Fruit fly (Drosophila melanogaster) whole organism, embryonic: ENCODE results near the gene AstA-R2.

ENCODE experiments used
- B-H1 ChIP-seq: fragments of 200-800 bp; sonication (Bioruptor generic); IDR thresholded peaks from 3 replicates; pipeline ENCODE4 v1.3.6; 2022; ENCODE audit warnings: missing biosample characterization, missing genetic modification characterization
- CG10209 ChIP-seq: fragments of 200-800 bp; sonication (Bioruptor generic); optimal IDR thresholded peaks from 3 replicates; lab custom pipeline; 2017; ENCODE audit warnings: missing biosample characterization, mild to moderate bottlenecking, missing genetic modification characterization, missing genetic modification reagents
- CG10431 ChIP-seq: fragments of 200-800 bp; sonication (Bioruptor generic); optimal IDR thresholded peaks from 3 replicates; lab custom pipeline; 2018; ENCODE audit warnings: missing biosample characterization, mild to moderate bottlenecking, missing genetic modification characterization
- CG10543 ChIP-seq: fragments of 200-800 bp; sonication (Bioruptor generic); optimal IDR thresholded peaks from 3 replicates; lab custom pipeline; 2017; ENCODE audit warnings: missing biosample characterization, mild to moderate bottlenecking, missing genetic modification characterization, moderate library complexity
- CG10565 ChIP-seq: fragments of 200-800 bp; sonication (Bioruptor generic); optimal IDR thresholded peaks from 3 replicates; lab custom pipeline; 2016; ENCODE audit warnings: missing biosample characterization, mild to moderate bottlenecking, missing genetic modification characterization
- CG11247 ChIP-seq: fragments of 200-800 bp; sonication (Bioruptor generic); IDR thresholded peaks from 2 replicates; pipeline ENCODE4 v1.3.6; 2022; ENCODE audit warnings: missing biosample characterization, missing genetic modification characterization
- CG11398 ChIP-seq: fragments of 200-800 bp; sonication (Bioruptor generic); optimal IDR thresholded peaks from 2 replicates; lab custom pipeline; 2016; ENCODE audit warnings: missing biosample characterization, missing genetic modification characterization
- CG14710 ChIP-seq: fragments of 200-800 bp; sonication (Bioruptor generic); optimal IDR thresholded peaks from 3 replicates; lab custom pipeline; 2019; ENCODE audit warnings: missing biosample characterization, mild to moderate bottlenecking, missing genetic modification characterization, moderate library complexity
- CG15269 ChIP-seq: fragments of 200-800 bp; sonication (Bioruptor generic); optimal IDR thresholded peaks from 2 replicates; lab custom pipeline; 2018; ENCODE audit warnings: missing biosample characterization, mild to moderate bottlenecking, missing genetic modification characterization, moderate library complexity
- CG1603 ChIP-seq: fragments of 200-800 bp; sonication (Bioruptor generic); optimal IDR thresholded peaks from 2 replicates; lab custom pipeline; 2019; ENCODE audit warnings: missing biosample characterization, mild to moderate bottlenecking, missing genetic modification characterization, moderate library complexity
- CG2202 ChIP-seq: fragments of 200-800 bp; sonication (Bioruptor generic); optimal IDR thresholded peaks from 2 replicates; lab custom pipeline; 2018; ENCODE audit warnings: missing biosample characterization, mild to moderate bottlenecking, missing genetic modification characterization
- CG42726 ChIP-seq: fragments of 200-800 bp; sonication (Bioruptor generic); IDR thresholded peaks from 2 replicates; pipeline ENCODE4 v1.3.6; 2022; ENCODE audit warnings: missing biosample characterization, missing genetic modification characterization; ENCODE audit not compliant: partially characterized antibody
- CG6689 ChIP-seq: fragments of 200-800 bp; sonication (Bioruptor generic); IDR thresholded peaks from 2 replicates; pipeline ENCODE4 v1.3.6; 2022; ENCODE audit warnings: missing biosample characterization, missing genetic modification characterization
- CG8089 ChIP-seq: fragments of 200-800 bp; sonication (Bioruptor generic); optimal IDR thresholded peaks from 3 replicates; lab custom pipeline; 2016; ENCODE audit warnings: missing biosample characterization, missing genetic modification characterization
- CG8765 ChIP-seq: fragments of 200-800 bp; sonication (Bioruptor generic); IDR thresholded peaks from 2 replicates; pipeline ENCODE4 v1.3.6; 2022; ENCODE audit warnings: missing biosample characterization, missing genetic modification characterization
- CG8924 ChIP-seq: fragments of 200-800 bp; optimal IDR thresholded peaks from 3 replicates; lab custom pipeline; 2019; ENCODE audit warnings: missing biosample characterization, mild to moderate bottlenecking, missing genetic modification characterization, moderate library complexity
- Chrac-16 ChIP-seq: fragments of 200-800 bp; sonication (Bioruptor generic); optimal IDR thresholded peaks from 3 replicates; lab custom pipeline; 2016; ENCODE audit warnings: missing biosample characterization, missing genetic modification characterization
- Dbx ChIP-seq: fragments of 200-800 bp; sonication (Bioruptor generic); IDR thresholded peaks from 3 replicates; pipeline ENCODE4 v1.3.6; 2022; ENCODE audit warnings: missing biosample characterization, missing genetic modification characterization
- Dfd ChIP-seq, 2 experiments: fragments of >200 bp; optimal IDR thresholded peaks; 2 replicates each; lab custom pipeline; 2017; ENCODE audit warnings: missing biosample characterization in 2 of 2, missing genetic modification characterization in 2 of 2
- Dll ChIP-seq: fragments of 200-800 bp; sonication (Bioruptor generic); IDR thresholded peaks from 4 replicates; pipeline ENCODE4 v1.3.6; 2022; ENCODE audit warnings: missing biosample characterization, missing genetic modification characterization; ENCODE audit not compliant: partially characterized antibody
- H15 ChIP-seq: fragments of 200-800 bp; sonication (Bioruptor generic); IDR thresholded peaks from 3 replicates; pipeline ENCODE4 v1.3.6; 2022; ENCODE audit warnings: missing biosample characterization, missing genetic modification characterization
- HLH4C ChIP-seq: fragments of 200-800 bp; sonication (Bioruptor generic); IDR thresholded peaks from 3 replicates; pipeline ENCODE4 v1.3.6; 2022; ENCODE audit warnings: missing biosample characterization, missing genetic modification characterization; ENCODE audit not compliant: partially characterized antibody
- Hr78 ChIP-seq, 2 experiments: fragments of 200-800 bp in 1 of 2; fragments of >200 bp in 1 of 2; sonication (Bioruptor generic) in 1 of 2; optimal IDR thresholded peaks; 2 replicates each; lab custom pipeline; 2017 to 2019; ENCODE audit warnings: missing biosample characterization in 2 of 2, missing genetic modification characterization in 2 of 2, mild to moderate bottlenecking in 1 of 2, moderate library complexity in 1 of 2
- NFAT ChIP-seq: fragments of 200-800 bp; sonication (Bioruptor generic); IDR thresholded peaks from 2 replicates; pipeline ENCODE4 v1.3.6; 2022; ENCODE audit warnings: missing biosample characterization, missing genetic modification characterization
- Neu2 ChIP-seq: fragments of 200-800 bp; sonication (Bioruptor generic); optimal IDR thresholded peaks from 3 replicates; lab custom pipeline; 2016; ENCODE audit warnings: missing biosample characterization, missing genetic modification characterization, borderline replicate concordance
- Nf-YA ChIP-seq: fragments of 200-800 bp; sonication (Bioruptor generic); IDR thresholded peaks from 2 replicates; pipeline ENCODE4 v1.3.6; 2022; ENCODE audit warnings: missing biosample characterization, missing genetic modification characterization
- Rx ChIP-seq: fragments of 200-800 bp; sonication (Bioruptor generic); IDR thresholded peaks from 2 replicates; pipeline ENCODE4 v1.3.6; 2022; ENCODE audit warnings: missing biosample characterization, missing genetic modification characterization
- Sin3A ChIP-seq: fragments of >200 bp; optimal IDR thresholded peaks from 2 replicates; lab custom pipeline; 2018
- Sry-β ChIP-seq: fragments of 200-800 bp; sonication (Bioruptor generic); optimal IDR thresholded peaks from 2 replicates; lab custom pipeline; 2018; ENCODE audit warnings: missing biosample characterization, mild to moderate bottlenecking, missing genetic modification characterization, moderate library complexity
- Tbp ChIP-seq: fragments of >200 bp; optimal IDR thresholded peaks from 2 replicates; lab custom pipeline; 2018; ENCODE audit warnings: missing biosample characterization, missing genetic modification characterization
- Vsx1 ChIP-seq: fragments of 200-800 bp; sonication (Bioruptor generic); optimal IDR thresholded peaks from 2 replicates; lab custom pipeline; 2017; ENCODE audit warnings: missing biosample characterization, mild to moderate bottlenecking, missing genetic modification characterization, missing genetic modification reagents
- ci ChIP-seq: fragments of 200-800 bp; sonication (Bioruptor generic); IDR thresholded peaks from 3 replicates; pipeline ENCODE4 v1.3.6; 2022; ENCODE audit warnings: missing biosample characterization, missing genetic modification characterization
- corto ChIP-seq: fragments of 200-800 bp; sonication (Bioruptor generic); optimal IDR thresholded peaks from 2 replicates; lab custom pipeline; 2016; ENCODE audit warnings: missing biosample characterization, mild to moderate bottlenecking, missing genetic modification characterization, moderate library complexity
- crol ChIP-seq: fragments of 200-800 bp; sonication (Bioruptor generic); IDR thresholded peaks from 2 replicates; pipeline ENCODE4 v1.3.6; 2022; ENCODE audit warnings: missing biosample characterization, missing genetic modification characterization
- dpn ChIP-seq, 2 experiments: fragments of 200-800 bp; sonication (Bioruptor generic); optimal IDR thresholded peaks; 3 replicates each; lab custom pipeline; 2016; ENCODE audit warnings: missing biosample characterization in 2 of 2, missing genetic modification characterization in 2 of 2
- exex ChIP-seq: fragments of 200-800 bp; sonication (Bioruptor generic); optimal IDR thresholded peaks from 4 replicates; lab custom pipeline; 2018; ENCODE audit warnings: missing biosample characterization, mild to moderate bottlenecking, missing genetic modification characterization, moderate library complexity
- fd96Cb ChIP-seq: fragments of 200-800 bp; sonication (Bioruptor generic); optimal IDR thresholded peaks from 2 replicates; lab custom pipeline; 2018; ENCODE audit warnings: missing biosample characterization, mild to moderate bottlenecking, missing genetic modification characterization, moderate library complexity
- ind ChIP-seq: fragments of 200-800 bp; sonication (Bioruptor generic); optimal IDR thresholded peaks from 3 replicates; lab custom pipeline; 2016; ENCODE audit warnings: missing biosample characterization, missing genetic modification characterization
- lab ChIP-seq: fragments of 200-800 bp; sonication (Bioruptor generic); optimal IDR thresholded peaks from 3 replicates; lab custom pipeline; 2017; ENCODE audit warnings: missing biosample characterization, missing genetic modification characterization, mild to moderate bottlenecking, moderate library complexity, missing genetic modification reagents
- lmd ChIP-seq: fragments of 200-800 bp; sonication (Bioruptor generic); IDR thresholded peaks from 2 replicates; pipeline ENCODE4 v1.3.6; 2022; ENCODE audit warnings: missing biosample characterization, missing genetic modification characterization
- nerfin-1 ChIP-seq: fragments of 200-800 bp; sonication (Bioruptor generic); optimal IDR thresholded peaks from 3 replicates; lab custom pipeline; 2019; ENCODE audit warnings: missing biosample characterization, mild to moderate bottlenecking, missing genetic modification characterization, moderate library complexity
- oc ChIP-seq: fragments of 200-800 bp; sonication (Bioruptor generic); optimal IDR thresholded peaks from 2 replicates; lab custom pipeline; 2018; ENCODE audit warnings: missing biosample characterization, mild to moderate bottlenecking, missing genetic modification characterization, moderate library complexity
- sd ChIP-seq: fragments of 200-800 bp; sonication (Bioruptor generic); optimal IDR thresholded peaks from 3 replicates; lab custom pipeline; 2018; ENCODE audit warnings: missing biosample characterization, mild to moderate bottlenecking, missing genetic modification characterization, moderate library complexity
- sens ChIP-seq: fragments of 200-800 bp; sonication (Bioruptor generic); peaks from one replicate; lab custom pipeline; 2016; ENCODE audit warnings: missing biosample characterization, missing genetic modification characterization
- sr ChIP-seq: fragments of 200-800 bp; sonication (Bioruptor generic); IDR thresholded peaks from 3 replicates; pipeline ENCODE4 v1.3.6; 2022; ENCODE audit warnings: missing biosample characterization, missing genetic modification characterization
- stwl ChIP-seq: fragments of 200-800 bp; sonication (Bioruptor generic); optimal IDR thresholded peaks from 3 replicates; lab custom pipeline; 2018; ENCODE audit warnings: missing biosample characterization, mild to moderate bottlenecking, missing genetic modification characterization, moderate library complexity
- tll ChIP-seq, 2 experiments: fragments of 200-800 bp in 1 of 2; fragments of >200 bp in 1 of 2; sonication (Bioruptor generic) in 1 of 2; optimal IDR thresholded peaks; 2 replicates each; lab custom pipeline; 2017 to 2019; ENCODE audit warnings: missing biosample characterization in 2 of 2, missing genetic modification characterization in 2 of 2, mild to moderate bottlenecking in 1 of 2, moderate library complexity in 1 of 2
- vnd ChIP-seq: fragments of 200-800 bp; sonication (Bioruptor generic); IDR thresholded peaks from 3 replicates; pipeline ENCODE4 v1.3.6; 2022; ENCODE audit warnings: missing biosample characterization, missing genetic modification characterization; ENCODE audit not compliant: partially characterized antibody

AstA-R2 gene

dm6 chr3R:28687969-28688368 lies 56.6 kb downstream of the AstA-R2 start (continued):
- no peak for TF ChIP-seq H15 (GFP tag; lab: Robert Waterston, UW)
- TF ChIP-seq B-H1 (GFP tag; lab: Robert Waterston, UW): no peak
- no peak for TF ChIP-seq CG6689 (GFP tag; lab: Robert Waterston, UW)
- TF ChIP-seq sens (GFP tag; lab: Kevin White, UChicago): peak; percentile 54
- TF ChIP-seq ind (GFP tag; lab: Kevin White, UChicago): no peak
- no peak for TF ChIP-seq CG8924
- TF ChIP-seq CG8089: no peak
- TF ChIP-seq nerfin-1 (tag; lab: Kevin White, UChicago): no peak
- TF ChIP-seq Dfd (GFP tag; optimal IDR thresholded peaks at IDR 0.05; lab: Kevin White, UChicago): no peak
- TF ChIP-seq CG8765 (GFP tag; lab: Robert Waterston, UW): no peak
- TF ChIP-seq oc (tag; lab: Kevin White, UChicago): no peak
- TF ChIP-seq CG10543 (GFP tag; lab: Kevin White, UChicago): peak; percentile 54
- TF ChIP-seq CG15269: peak; percentile 7
- TF ChIP-seq Nf-YA: no peak
- no peak for TF ChIP-seq CG11398 (GFP tag; lab: Kevin White, UChicago)
- no peak for TF ChIP-seq vnd (GFP tag; lab: Robert Waterston, UW)
- TF ChIP-seq CG11247 (GFP tag; lab: Robert Waterston, UW): no peak; the same call in 1 of the 2 replicates
- no peak for TF ChIP-seq Chrac-16 (GFP tag; lab: Kevin White, UChicago)
- TF ChIP-seq exex (tag; lab: Kevin White, UChicago): no peak
- no peak for TF ChIP-seq Dll (GFP tag; lab: Robert Waterston, UW)
- no peak for TF ChIP-seq CG42726 (GFP tag; lab: Robert Waterston, UW)
- TF ChIP-seq Rx (GFP tag; lab: Robert Waterston, UW): no peak
- peak; percentile 1 for TF ChIP-seq Vsx1 (GFP tag; lab: Kevin White, UChicago)
- TF ChIP-seq CG1603 (tag; lab: Kevin White, UChicago): no peak
- TF ChIP-seq CG10431: no peak
- TF ChIP-seq dpn (GFP tag; optimal IDR thresholded peaks at IDR 0.05; lab: Kevin White, UChicago): no peak
- no peak for TF ChIP-seq sr (GFP tag; lab: Robert Waterston, UW)
- TF ChIP-seq CG10565 (GFP tag; lab: Kevin White, UChicago): no peak
- TF ChIP-seq Sry-β (GFP tag; lab: Kevin White, UChicago): no peak
- TF ChIP-seq tll (GFP tag; optimal IDR thresholded peaks at IDR 0.05; lab: Kevin White, UChicago): no peak
- no peak for TF ChIP-seq Neu2
- no peak for TF ChIP-seq CG2202 (tag; lab: Kevin White, UChicago)
- TF ChIP-seq sd (tag; lab: Kevin White, UChicago): peak; percentile 71
- TF ChIP-seq crol (GFP tag; lab: Robert Waterston, UW): no peak
- TF ChIP-seq HLH4C (GFP tag; lab: Robert Waterston, UW): no peak
- peak in 1 of 2 experiments; percentile 1 for TF ChIP-seq Hr78 (GFP tag; optimal IDR thresholded peaks at IDR 0.05; lab: Kevin White, UChicago)
- TF ChIP-seq CG14710 (tag; lab: Kevin White, UChicago): no peak
- no peak for TF ChIP-seq Tbp
- no peak for TF ChIP-seq corto (GFP tag; lab: Kevin White, UChicago)
- no peak for TF ChIP-seq lab (GFP tag; lab: Kevin White, UChicago)
- no peak for TF ChIP-seq Dbx (GFP tag; lab: Robert Waterston, UW)
- TF ChIP-seq stwl (tag; lab: Kevin White, UChicago): no peak
- no peak for TF ChIP-seq CG10209 (GFP tag; lab: Kevin White, UChicago)
- peak; percentile 39; the same call in 1 of the 3 replicates for TF ChIP-seq ci
- no peak for TF ChIP-seq lmd (GFP tag; lab: Robert Waterston, UW)
- no peak for TF ChIP-seq fd96Cb (tag; lab: Kevin White, UChicago)
- no peak for TF ChIP-seq Sin3A (lab: Kevin White, UChicago)
- TF ChIP-seq NFAT (GFP tag; lab: Robert Waterston, UW): no peak
- TF ChIP-seq, all 482 proteins: peak for 18
